Worm (Caenorhabditis elegans): ENCODE measurements around the gene D2024.18.
A peak's percentile ranks its signal among the peaks of the same experiment; 100 is the strongest.

- TF ChIP-seq T22C8.4 (GFP tag; IDR thresholded peaks at IDR 0.05) (peak; percentile 78), flt-1 (GFP tag; IDR thresholded peaks at IDR 0.05) (peak; percentile 60), med-1 (GFP tag; optimal IDR thresholded peaks at IDR 0.05; ENCODE audit: insufficient read depth) (no peak), cog-1 (tag; optimal IDR thresholded peaks at IDR 0.05) (peak; percentile 33), ref-1 (GFP tag; conservative IDR thresholded peaks at IDR 0.05) (no peak)
Observed at ce11 chrIV:7230198-7230597, 20.1 kb upstream of the D2024.18 start, which contains the start of gene cap-1.
